Worm (Caenorhabditis elegans): ENCODE measurements around the gene cyn-13.

Gene cyn-13

DNA sequence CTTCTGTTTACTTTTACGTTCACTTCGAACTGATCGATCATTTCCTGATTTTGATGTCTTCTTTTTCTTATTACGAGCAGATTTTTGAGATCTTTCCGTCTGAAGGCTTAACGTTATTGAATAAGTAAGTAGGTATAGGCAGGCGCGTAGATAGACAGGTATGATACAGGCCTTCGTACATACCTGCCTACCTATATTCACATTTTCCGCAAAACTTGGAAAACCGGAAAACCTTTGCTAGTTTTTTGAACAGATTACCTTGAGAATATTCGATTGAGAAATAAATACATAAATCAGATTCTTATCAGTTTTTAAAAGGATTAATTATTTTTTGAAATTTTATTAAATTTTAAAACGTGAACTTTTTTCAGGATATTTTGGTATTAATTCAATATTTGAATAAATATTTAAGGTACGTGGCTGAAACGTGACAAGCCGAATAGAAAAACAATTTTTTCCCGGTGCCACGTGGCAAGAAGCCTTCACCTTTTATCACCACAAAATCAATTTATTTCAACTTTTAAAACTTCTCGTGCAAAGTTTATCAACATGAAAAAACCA, 14.7 kb upstream of the cyn-13 start, which contains the start of the genes Y116A8C.37 and Y116A8C.38:
TSS of gene Y116A8C.37 (minus strand) at position 101 of the 561 bp plus-strand sequence.
TSS of gene Y116A8C.38 (plus strand) at position 511 of the 561 bp plus-strand sequence.
- no peak for TF ChIP-seq sox-4 (tag; optimal IDR thresholded peaks at IDR 0.05)
- no peak for TF ChIP-seq odd-2 (tag; optimal IDR thresholded peaks at IDR 0.05)
- TF ChIP-seq nhr-232 (tag; optimal IDR thresholded peaks at IDR 0.05) = no peak
- TF ChIP-seq K09A11.1 (tag; optimal IDR thresholded peaks at IDR 0.05; ENCODE audit: insufficient read depth) = no peak
- no peak for TF ChIP-seq fax-1 (tag; optimal IDR thresholded peaks at IDR 0.05)
- no peak for TF ChIP-seq K02D7.2 (tag; optimal IDR thresholded peaks at IDR 0.05)
- no peak for TF ChIP-seq ref-2 (tag; optimal IDR thresholded peaks at IDR 0.05)
- no peak for TF ChIP-seq C08G9.2 (tag; optimal IDR thresholded peaks at IDR 0.05)
- TF ChIP-seq sdc-2 (tag; optimal IDR thresholded peaks at IDR 0.05) = no peak
- no peak for TF ChIP-seq nhr-11 (tag; optimal IDR thresholded peaks at IDR 0.05)
- TF ChIP-seq dmd-4 (tag; optimal IDR thresholded peaks at IDR 0.05; ENCODE audit: borderline replicate concordance) = no peak
- TF ChIP-seq syd-9 (tag; optimal IDR thresholded peaks at IDR 0.05) = no peak
- TF ChIP-seq lin-11 (tag; optimal IDR thresholded peaks at IDR 0.05) = no peak
- TF ChIP-seq ahr-1 (tag; optimal IDR thresholded peaks at IDR 0.05) = no peak
- no peak for TF ChIP-seq ceh-34 (tag; optimal IDR thresholded peaks at IDR 0.05)
- TF ChIP-seq ama-1 (optimal IDR thresholded peaks at IDR 0.05) = no peak
- no peak for TF ChIP-seq fkh-6 (tag; optimal IDR thresholded peaks at IDR 0.05)
- TF ChIP-seq ceh-22 (tag; optimal IDR thresholded peaks at IDR 0.05) = no peak
- TF ChIP-seq npax-4 (tag; optimal IDR thresholded peaks at IDR 0.05) = no peak
- TF ChIP-seq hlh-30 (tag; optimal IDR thresholded peaks at IDR 0.05; ENCODE audit: insufficient read depth) = no peak

DNA sequence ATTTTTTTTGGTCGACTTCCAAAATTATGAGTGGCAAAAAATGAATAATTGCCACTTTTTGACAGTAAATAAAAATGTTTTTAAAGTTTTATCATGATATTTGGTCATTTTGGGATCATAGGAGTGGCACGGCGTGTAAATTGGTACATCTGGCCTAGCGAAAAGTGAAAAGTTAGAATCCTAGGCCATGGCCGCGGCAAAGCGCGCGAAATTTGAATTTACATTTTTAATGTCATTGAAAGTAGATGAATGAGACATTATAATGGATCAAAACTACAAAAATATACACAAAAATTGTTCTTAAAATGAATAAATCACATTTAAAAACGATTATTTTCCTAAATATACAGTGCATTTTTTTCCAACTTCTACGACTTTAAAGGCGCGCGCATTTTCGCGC, 10.1 kb upstream of the cyn-13 start:
- no peak for TF ChIP-seq nfya-1 (tag; optimal IDR thresholded peaks at IDR 0.05)
- no peak for TF ChIP-seq pha-2 (tag; optimal IDR thresholded peaks at IDR 0.05)
- no peak for TF ChIP-seq ztf-16 (tag; optimal IDR thresholded peaks at IDR 0.05)
- TF ChIP-seq K09A11.1 (tag; optimal IDR thresholded peaks at IDR 0.05; ENCODE audit: insufficient read depth) = no peak
- no peak for TF ChIP-seq ceh-22 (tag; optimal IDR thresholded peaks at IDR 0.05)
- no peak for TF ChIP-seq gmeb-2 (tag; optimal IDR thresholded peaks at IDR 0.05)
- TF ChIP-seq zip-5 (tag; optimal IDR thresholded peaks at IDR 0.05) = no peak
- no peak for TF ChIP-seq hlh-13 (GFP tag; optimal IDR thresholded peaks at IDR 0.05)
- TF ChIP-seq K02D7.2 (tag; optimal IDR thresholded peaks at IDR 0.05) = no peak
- no peak for TF ChIP-seq F13H6.1 (tag; optimal IDR thresholded peaks at IDR 0.05)
- no peak for TF ChIP-seq C38D4.7 (GFP tag; optimal IDR thresholded peaks at IDR 0.05)
- no peak for TF ChIP-seq ahr-1 (tag; optimal IDR thresholded peaks at IDR 0.05)
- no peak for TF ChIP-seq unc-42 (tag; optimal IDR thresholded peaks at IDR 0.05)
- TF ChIP-seq sox-2 (GFP tag; IDR thresholded peaks at IDR 0.05) = no peak
- no peak for TF ChIP-seq ceh-34 (tag; optimal IDR thresholded peaks at IDR 0.05)
- TF ChIP-seq ceh-30 (tag; optimal IDR thresholded peaks at IDR 0.05) = no peak
- no peak for TF ChIP-seq ref-2 (tag; optimal IDR thresholded peaks at IDR 0.05)
- no peak for TF ChIP-seq hlh-30 (tag; optimal IDR thresholded peaks at IDR 0.05; ENCODE audit: insufficient read depth)
- TF ChIP-seq hlh-8 (tag; optimal IDR thresholded peaks at IDR 0.05) = no peak

DNA sequence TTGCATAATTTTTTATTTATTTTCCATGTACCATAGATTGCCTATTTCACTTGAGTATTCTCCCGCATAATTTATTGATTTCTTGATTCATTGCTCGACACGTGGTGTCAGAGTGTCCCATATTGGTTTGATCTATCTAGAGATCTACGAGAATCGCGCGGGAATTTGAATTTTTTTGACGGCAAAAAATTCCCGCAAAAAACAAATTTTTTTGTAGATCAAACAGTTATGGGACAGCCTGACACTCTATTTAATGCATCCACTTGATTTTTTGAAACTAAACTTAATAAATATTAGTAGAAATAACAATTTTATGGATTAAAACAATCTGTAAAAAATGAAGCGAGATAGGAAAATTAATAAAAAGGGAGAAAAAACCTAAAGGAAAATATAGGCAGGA, 9.5 kb upstream of the cyn-13 start:
- TF ChIP-seq pag-3 (tag; optimal IDR thresholded peaks at IDR 0.05; ENCODE audit: borderline replicate concordance) (no peak), mec-3 (tag; optimal IDR thresholded peaks at IDR 0.05; ENCODE audit: borderline replicate concordance) (no peak), npax-4 (tag; optimal IDR thresholded peaks at IDR 0.05) (no peak), sdc-2 (tag; optimal IDR thresholded peaks at IDR 0.05) (no peak), C38D4.7 (GFP tag; optimal IDR thresholded peaks at IDR 0.05) (no peak), lim-6 (tag; optimal IDR thresholded peaks at IDR 0.05) (no peak), sox-2 (GFP tag; IDR thresholded peaks at IDR 0.05) (no peak), pqm-1 (tag; optimal IDR thresholded peaks at IDR 0.05) (no peak), che-1 (tag; optimal IDR thresholded peaks at IDR 0.05) (no peak), C08G9.2 (tag; optimal IDR thresholded peaks at IDR 0.05) (no peak), ceh-48 (tag; optimal IDR thresholded peaks at IDR 0.05) (no peak), dmd-4 (tag; optimal IDR thresholded peaks at IDR 0.05; ENCODE audit: borderline replicate concordance) (no peak), hlh-13 (GFP tag; optimal IDR thresholded peaks at IDR 0.05) (no peak), ceh-45 (GFP tag; IDR thresholded peaks at IDR 0.05) (no peak), T23F11.4 (GFP tag; optimal IDR thresholded peaks at IDR 0.05) (no peak)
